Worm (Caenorhabditis elegans) whole organism, young adult: Measurements from ENCODE around the gene zip-3.

ENCODE experiments used
- B0336.3 ChIP-seq: fragments of 200-800 bp; sonication (Bioruptor generic); IDR thresholded peaks from 2 replicates; pipeline ENCODE4 v1.3.6; 2022; ENCODE audit warnings: missing genetic modification characterization, missing compliant biosample characterization
- F22D6.2 ChIP-seq: sonication (generic microtip); optimal IDR thresholded peaks from 2 replicates; lab custom pipeline; 2016; ENCODE audit warnings: mild to moderate bottlenecking, missing genetic modification characterization, missing compliant biosample characterization
- F37B4.10 ChIP-seq: fragments of 200-800 bp; sonication (Bioruptor generic); IDR thresholded peaks from 2 replicates; pipeline ENCODE4 v1.3.6; 2022; ENCODE audit warnings: missing genetic modification characterization, missing compliant biosample characterization
- Y79H2A.3 ChIP-seq: fragments of 200-800 bp; sonication (Bioruptor generic); conservative IDR thresholded peaks from 2 replicates; pipeline ENCODE4 v1.3.6; 2022; ENCODE audit warnings: missing genetic modification reagents, missing genetic modification characterization, missing compliant biosample characterization
- Y95B8A.8 ChIP-seq: fragments of 200-800 bp; sonication (Bioruptor generic); IDR thresholded peaks from 2 replicates; pipeline ENCODE4 v1.3.6; 2022; ENCODE audit warnings: missing genetic modification reagents, missing genetic modification characterization, missing compliant biosample characterization
- atf-7 ChIP-seq: sonication (generic microtip); optimal IDR thresholded peaks from 2 replicates; lab custom pipeline; 2017; ENCODE audit warnings: mild to moderate bottlenecking, missing genetic modification characterization, missing compliant biosample characterization
- fkh-3 ChIP-seq: sonication (generic microtip); optimal IDR thresholded peaks from 2 replicates; lab custom pipeline; 2016; ENCODE audit warnings: mild to moderate bottlenecking, missing genetic modification characterization, missing compliant biosample characterization
- hrde-1 ChIP-seq: sonication (generic microtip); optimal IDR thresholded peaks from 2 replicates; lab custom pipeline; 2016; ENCODE audit warnings: missing genetic modification characterization, mild to moderate bottlenecking, missing compliant biosample characterization, moderate library complexity, missing genotype, missing genetic modification reagents, borderline replicate concordance
- sea-2 ChIP-seq: fragments of 200-800 bp; sonication (Bioruptor generic); IDR thresholded peaks from 2 replicates; pipeline ENCODE4 v1.3.6; 2022; ENCODE audit warnings: missing genetic modification characterization, missing compliant biosample characterization
- snpc-3.4 ChIP-seq: sonication (generic microtip); optimal IDR thresholded peaks from 2 replicates; lab custom pipeline; 2017; ENCODE audit warnings: missing genetic modification characterization, mild to moderate bottlenecking, missing compliant biosample characterization, antibody characterized with exemption, moderate library complexity, missing genotype, missing genetic modification reagents
- sptf-2 ChIP-seq: fragments of 200-800 bp; sonication (Bioruptor generic); optimal IDR thresholded peaks from 2 replicates; lab custom pipeline; 2018; ENCODE audit warnings: mild to moderate bottlenecking, missing genetic modification characterization, missing compliant biosample characterization
- ztf-3 ChIP-seq: fragments of 200-800 bp; sonication (Bioruptor generic); optimal IDR thresholded peaks from 2 replicates; lab custom pipeline; 2018; ENCODE audit warnings: mild to moderate bottlenecking, missing genetic modification characterization, missing compliant biosample characterization

ce11 chrII:13931944-13932343 is 25.3 kb downstream of the zip-3 start, which contains the start of gene hot-3:
- no peak for TF ChIP-seq snpc-3.4 (tag; lab: Kevin White, UChicago)
- no peak for TF ChIP-seq F22D6.2 (tag; lab: Kevin White, UChicago)
- no peak for TF ChIP-seq F37B4.10 (GFP tag; lab: Robert Waterston, UW)
- TF ChIP-seq Y79H2A.3 (GFP tag; lab: Robert Waterston, UW): no peak
- TF ChIP-seq Y95B8A.8: no peak
- no peak for TF ChIP-seq ztf-3 (GFP tag; lab: Kevin White, UChicago)
- TF ChIP-seq hrde-1 (tag; lab: Kevin White, UChicago): no peak
- TF ChIP-seq B0336.3: no peak
- no peak for TF ChIP-seq sptf-2 (GFP tag; lab: Kevin White, UChicago)
- TF ChIP-seq sea-2: no peak
- no peak for TF ChIP-seq atf-7 (tag; lab: Kevin White, UChicago)
- TF ChIP-seq fkh-3: no peak
